Worm (Caenorhabditis elegans) whole organism, young adult: ENCODE data around the gene F54D10.4.

Experiments
- K12H6.12 ChIP-seq: fragments of 200-800 bp; sonication (Bioruptor generic); optimal IDR thresholded peaks from 2 replicates; lab custom pipeline; 2018; ENCODE audit warnings: mild to moderate bottlenecking, missing genetic modification characterization, missing compliant biosample characterization
- T26A5.8 ChIP-seq: sonication (generic microtip); optimal IDR thresholded peaks from 2 replicates; lab custom pipeline; 2016; ENCODE audit warnings: missing genetic modification characterization, missing compliant biosample characterization
- Y95B8A.8 ChIP-seq: fragments of 200-800 bp; sonication (Bioruptor generic); IDR thresholded peaks from 2 replicates; pipeline ENCODE4 v1.3.6; 2022; ENCODE audit warnings: missing genetic modification reagents, missing genetic modification characterization, missing compliant biosample characterization
- gei-17 ChIP-seq: fragments of 200-800 bp; sonication (Bioruptor generic); optimal IDR thresholded peaks from 2 replicates; lab custom pipeline; 2018; ENCODE audit warnings: mild to moderate bottlenecking, missing genetic modification characterization, missing compliant biosample characterization
- pha-4 ChIP-seq: fragments of 150-350 bp; sonication (generic microtip); optimal IDR thresholded peaks from 2 replicates; lab custom pipeline; 2014; ENCODE audit warnings: missing biosample characterization, missing genetic modification reagents, missing genetic modification characterization
- unc-130 ChIP-seq: sonication (generic microtip); optimal IDR thresholded peaks from 2 replicates; lab custom pipeline; 2016; ENCODE audit warnings: missing genetic modification reagents, missing genetic modification characterization, missing compliant biosample characterization
- zfh-2 ChIP-seq: fragments of 200-800 bp; sonication (Bioruptor generic); conservative IDR thresholded peaks from 2 replicates; pipeline ENCODE4 v1.3.6; 2022; ENCODE audit warnings: missing genetic modification reagents, missing genetic modification characterization, missing compliant biosample characterization
- ztf-28 ChIP-seq: fragments of 200-800 bp; sonication (Bioruptor generic); IDR thresholded peaks from 2 replicates; pipeline ENCODE4 v1.3.6; 2022; ENCODE audit warnings: missing genetic modification reagents, missing genetic modification characterization, missing compliant biosample characterization

DNA sequence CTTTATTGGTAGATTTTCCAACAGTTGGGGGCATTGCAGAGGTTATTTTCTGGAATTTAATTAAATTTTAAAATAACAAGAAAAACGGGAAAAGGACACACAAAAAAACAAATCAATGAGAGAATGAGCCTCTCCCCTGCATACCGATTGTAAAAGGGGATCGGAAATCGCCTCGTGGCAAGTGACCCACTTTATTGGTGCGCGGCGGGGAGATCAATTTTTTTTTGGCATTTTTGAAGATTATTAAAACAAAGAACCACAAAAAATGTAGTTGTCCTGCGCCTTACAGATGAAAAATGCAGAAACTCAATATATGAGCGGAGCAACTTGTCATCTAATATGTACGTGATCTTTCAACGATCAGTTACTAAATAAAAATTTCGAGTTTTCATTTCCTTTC is 14.4 kb upstream of the F54D10.4 start, which contains the start of gene F54D10.7:
- TF ChIP-seq T26A5.8, result no peak
- TF ChIP-seq gei-17 (GFP tag; lab: Kevin White, UChicago), result no peak
- no peak for TF ChIP-seq K12H6.12 (tag; lab: Kevin White, UChicago)
- TF ChIP-seq pha-4 (tag; lab: Kevin White, UChicago), result no peak
- no peak for TF ChIP-seq ztf-28 (GFP tag; lab: Robert Waterston, UW)
- no peak for TF ChIP-seq zfh-2 (GFP tag; lab: Robert Waterston, UW)
- TF ChIP-seq unc-130 (GFP tag; lab: Kevin White, UChicago), result no peak
- no peak for TF ChIP-seq Y95B8A.8 (GFP tag; lab: Robert Waterston, UW)
